Worm (Caenorhabditis elegans): ENCODE measurements around the gene srbc-36.
"Not testable (repeated sequence)": the region's sequence is repeated elsewhere in the genome, so short reads cannot be mapped to it uniquely, and the experiment has no call there.

The srbc-36 gene

DNA sequence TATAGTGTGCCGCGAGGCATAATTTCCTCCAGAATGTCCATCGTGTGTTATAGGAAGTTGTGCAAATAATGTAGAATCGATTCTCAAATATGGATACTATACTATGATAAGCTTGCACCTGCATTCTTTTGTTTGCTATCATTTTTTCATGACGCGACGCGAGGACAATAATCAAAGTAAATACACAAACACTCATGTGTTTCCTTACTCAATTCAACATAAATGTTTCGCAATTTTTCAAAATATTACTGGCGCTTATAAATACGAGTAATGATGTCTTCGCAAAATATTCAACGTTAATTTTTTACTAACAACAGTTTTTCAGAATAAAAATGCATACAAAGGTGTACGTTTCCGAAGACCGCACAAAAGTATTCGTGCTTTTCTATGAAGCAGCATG, 32.9 kb upstream of the srbc-36 start, which contains the start of gene irg-1 (continued):
- no peak for TF ChIP-seq lim-7 (GFP tag; IDR thresholded peaks at IDR 0.05)
- TF ChIP-seq fkh-10 (GFP tag; optimal IDR thresholded peaks at IDR 0.05) = no peak
- no peak for TF ChIP-seq lin-29 (GFP tag; IDR thresholded peaks at IDR 0.05)
- TF ChIP-seq hlh-11 (tag; optimal IDR thresholded peaks at IDR 0.05) = no peak
- no peak for TF ChIP-seq nhr-11 (tag; optimal IDR thresholded peaks at IDR 0.05)
- TF ChIP-seq nhr-76 (tag; optimal IDR thresholded peaks at IDR 0.05) = no peak
- peak; percentile 54 for TF ChIP-seq nhr-28 (tag; optimal IDR thresholded peaks at IDR 0.05)
- no peak for TF ChIP-seq zip-11 (GFP tag; IDR thresholded peaks at IDR 0.05)
- peak; percentile 4 for TF ChIP-seq pqm-1 (tag; optimal IDR thresholded peaks at IDR 0.05)
- no peak for TF ChIP-seq Y48G9A.11 (GFP tag; IDR thresholded peaks at IDR 0.05)
- no peak for TF ChIP-seq F10B5.3 (tag; optimal IDR thresholded peaks at IDR 0.05)

DNA sequence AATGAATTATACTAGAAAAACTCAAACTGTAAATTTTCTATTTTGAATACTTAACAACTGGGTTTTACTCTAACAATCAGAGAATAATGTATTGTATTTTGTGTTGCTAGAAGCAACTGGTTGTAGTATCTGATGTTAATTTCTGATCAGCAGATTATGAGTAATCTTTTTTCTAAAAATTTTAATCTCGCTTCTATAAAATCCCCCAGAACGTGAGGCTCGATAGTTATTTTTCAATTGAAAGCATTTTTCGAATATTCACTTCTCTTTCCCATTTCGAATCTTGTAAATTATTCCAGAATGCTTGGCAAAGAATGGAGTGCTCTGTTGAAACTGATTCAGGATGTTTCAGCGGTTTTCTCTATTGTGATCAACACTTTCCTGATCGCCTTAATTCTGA, 27.6 kb upstream of the srbc-36 start, which contains the start of gene str-227:
str-227 (plus strand) TSS at position 301 of the 400 bp plus-strand sequence.
- TF ChIP-seq lsy-2 (tag; optimal IDR thresholded peaks at IDR 0.05) = no peak
- peak in 1 of 2 experiments; percentile 2 for TF ChIP-seq unc-62 (GFP tag; optimal IDR thresholded peaks at IDR 0.05 in 1 of 2)
- TF ChIP-seq unc-62 (tag; optimal IDR thresholded peaks at IDR 0.05) = no peak

DNA sequence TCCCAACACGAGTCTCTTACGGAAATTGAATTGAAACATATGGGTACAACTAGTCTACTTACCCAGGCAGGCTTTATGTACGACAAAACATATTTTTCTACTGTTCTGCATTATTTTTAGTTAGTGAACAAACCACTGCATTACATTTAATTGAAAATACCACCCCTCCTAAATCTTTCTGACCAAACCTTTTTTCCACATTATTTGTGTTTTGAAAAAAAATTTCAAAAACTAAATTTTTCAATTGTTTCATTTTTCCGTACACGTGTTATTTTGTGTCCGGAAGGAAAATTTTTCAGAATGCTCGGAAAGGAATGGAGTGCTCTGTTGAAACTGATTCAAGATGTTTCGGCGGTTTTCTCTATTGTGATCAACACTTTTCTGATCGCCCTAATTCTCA, 22.0 kb upstream of the srbc-36 start, which contains the start of gene str-226:
str-226 (plus strand) TSS at position 301 of the 400 bp plus-strand sequence.
- TF ChIP-seq nhr-237 (tag; optimal IDR thresholded peaks at IDR 0.05) (no peak), arid-1 (GFP tag; conservative IDR thresholded peaks at IDR 0.05) (no peak), spr-1 (tag; optimal IDR thresholded peaks at IDR 0.05) (no peak), daf-8 (GFP tag; IDR thresholded peaks at IDR 0.05) (no peak), dmd-9 (GFP tag; IDR thresholded peaks at IDR 0.05) (no peak), madf-5 (GFP tag; IDR thresholded peaks at IDR 0.05) (no peak), ceh-32 (tag; optimal IDR thresholded peaks at IDR 0.05; ENCODE audit: poor library complexity) (no peak), F37D6.2 (tag; optimal IDR thresholded peaks at IDR 0.05) (no peak)

DNA sequence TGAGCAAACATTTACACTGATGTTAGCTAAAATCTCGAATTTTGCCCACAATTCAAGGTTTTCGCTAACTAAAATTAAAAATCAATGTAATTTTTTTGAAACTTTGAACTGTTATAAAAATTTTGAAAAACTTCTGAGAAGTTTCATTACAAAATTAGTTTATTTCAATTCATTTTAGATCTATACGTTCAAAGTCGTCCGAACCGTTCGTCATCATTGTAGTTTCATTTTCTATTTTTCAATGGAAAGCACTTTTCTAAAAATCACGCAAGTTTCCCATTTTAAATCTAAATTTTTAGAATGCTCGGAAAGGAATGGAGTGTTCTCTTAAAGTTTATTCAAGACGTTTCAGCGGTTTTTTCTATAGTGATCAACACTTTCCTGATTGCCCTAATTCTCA, 19.5 kb upstream of the srbc-36 start, which contains the start of gene str-228:
str-228 (plus strand) TSS at position 301 of the 400 bp plus-strand sequence.
- TF ChIP-seq mdt-29 (GFP tag; IDR thresholded peaks at IDR 0.05) (no peak), aha-1 (tag) (peak; percentile 42)

DNA sequence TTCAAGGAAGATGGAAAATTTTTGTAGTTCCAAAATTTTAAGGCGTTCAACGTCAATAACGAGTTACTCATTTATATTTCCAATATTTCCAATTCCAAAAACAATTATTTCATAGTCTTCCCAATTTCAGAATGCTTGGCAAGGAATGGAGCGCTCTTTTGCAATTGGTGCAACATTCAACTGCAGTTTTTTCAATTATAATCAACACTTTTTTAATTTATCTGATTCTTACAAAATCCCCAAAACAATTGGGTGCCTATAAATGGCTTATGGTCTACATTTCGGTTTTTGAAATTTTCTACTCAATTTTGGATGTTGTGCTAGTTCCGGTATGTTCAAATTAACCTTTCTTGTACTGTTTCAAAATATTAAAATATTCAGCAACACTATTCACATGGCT, 17.4 kb upstream of the srbc-36 start, which contains the start of gene str-225:
str-225 (plus strand) TSS at position 132 of the 400 bp plus-strand sequence.
- TF ChIP-seq lin-38 (GFP tag; IDR thresholded peaks at IDR 0.05) (no peak), D1046.2 (GFP tag; IDR thresholded peaks at IDR 0.05) (no peak), pqm-1 (tag; optimal IDR thresholded peaks at IDR 0.05) (no peak), daf-19 (GFP tag; conservative IDR thresholded peaks at IDR 0.05) (no peak), hif-1 (tag; optimal IDR thresholded peaks at IDR 0.05) (no peak), unc-62 (GFP tag; optimal IDR thresholded peaks at IDR 0.05 in 1 of 2) (peak in 1 of 2 experiments; percentile 93), unc-62 (tag; optimal IDR thresholded peaks at IDR 0.05) (no peak), lin-1 (GFP tag; IDR thresholded peaks at IDR 0.05) (no peak), nhr-77 (tag; optimal IDR thresholded peaks at IDR 0.05) (no peak), ztf-11 (tag; optimal IDR thresholded peaks at IDR 0.05) (no peak)

DNA sequence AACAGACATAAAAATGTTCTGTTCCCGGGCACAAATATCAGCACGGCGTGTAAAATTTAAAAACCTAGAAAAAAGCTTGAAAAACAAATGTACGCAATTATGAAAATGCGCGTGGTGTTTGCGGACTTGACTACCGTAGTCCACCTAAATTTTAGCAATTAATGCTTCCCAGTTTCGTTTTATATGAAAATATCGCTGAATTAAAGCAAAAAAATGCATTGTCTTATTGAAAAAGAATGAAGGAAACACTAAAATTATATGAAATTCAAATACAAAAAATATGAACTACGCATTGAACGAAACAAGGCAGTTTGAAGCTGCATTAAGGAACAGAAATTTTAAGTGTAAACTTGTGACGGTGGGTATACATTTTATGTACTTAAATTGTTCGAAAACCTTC, 15.9 kb upstream of the srbc-36 start, which contains the start of gene ugt-64:
ugt-64 (minus strand) TSS at position 101 of the 400 bp plus-strand sequence.
- TF ChIP-seq Y48G9A.11 (GFP tag; IDR thresholded peaks at IDR 0.05); daf-12 (tag; optimal IDR thresholded peaks at IDR 0.05); nhr-11 (tag; optimal IDR thresholded peaks at IDR 0.05): not testable (repeated sequence)

Data from whole organism, L4 larva.